Fruit fly (Drosophila melanogaster) whole organism, embryonic: Measurements from ENCODE around the gene CG17329.
A peak's percentile ranks its signal among the peaks of the same experiment; 100 is the strongest.

Experiments used
- Atf3 ChIP-seq: fragments of 200-800 bp; sonication (Bioruptor generic); optimal IDR thresholded peaks from 3 replicates; lab custom pipeline; 2016; ENCODE audit warnings: missing biosample characterization, missing genetic modification characterization
- Awh ChIP-seq: fragments of 200-800 bp; sonication (Bioruptor generic); IDR thresholded peaks from 2 replicates; pipeline ENCODE4, ENCODE4 v1.3.6; 2022; ENCODE audit warnings: missing biosample characterization, missing genetic modification characterization
- B-H1 ChIP-seq: fragments of 200-800 bp; sonication (Bioruptor generic); IDR thresholded peaks from 3 replicates; pipeline ENCODE4 v1.3.6; 2022; ENCODE audit warnings: missing biosample characterization, missing genetic modification characterization
- Bteb2 ChIP-seq: fragments of 200-800 bp; sonication (Bioruptor generic); optimal IDR thresholded peaks from 2 replicates; lab custom pipeline; 2016; ENCODE audit warnings: missing biosample characterization, missing genetic modification characterization
- CG11456 ChIP-seq: fragments of 200-800 bp; sonication (Bioruptor generic); IDR thresholded peaks from 3 replicates; pipeline ENCODE4 v1.3.6; 2022; ENCODE audit warnings: missing biosample characterization, missing genetic modification characterization
- CG12155 ChIP-seq: fragments of 200-800 bp; sonication (Bioruptor generic); optimal IDR thresholded peaks from 3 replicates; lab custom pipeline; 2016; ENCODE audit warnings: missing biosample characterization, missing genetic modification characterization
- CG12744 ChIP-seq: fragments of 200-800 bp; sonication (Bioruptor generic); optimal IDR thresholded peaks from 2 replicates; lab custom pipeline; 2016; ENCODE audit warnings: missing biosample characterization, missing genetic modification characterization
- CG13123 ChIP-seq: fragments of 200-800 bp; sonication (Bioruptor generic); optimal IDR thresholded peaks from 2 replicates; lab custom pipeline; 2016; ENCODE audit warnings: missing biosample characterization, missing genetic modification characterization
- CG13775 ChIP-seq: fragments of 200-800 bp; sonication (Bioruptor generic); optimal IDR thresholded peaks from 3 replicates; lab custom pipeline; 2017; ENCODE audit warnings: missing biosample characterization, mild to moderate bottlenecking, missing genetic modification characterization
- CG14014 ChIP-seq: fragments of 200-800 bp; sonication (Bioruptor generic); IDR thresholded peaks from 2 replicates; pipeline ENCODE4 v1.3.6; 2022; ENCODE audit warnings: missing biosample characterization, missing genetic modification characterization
- CG1529 ChIP-seq: fragments of 200-800 bp; sonication (Bioruptor generic); optimal IDR thresholded peaks from 3 replicates; lab custom pipeline; 2018; ENCODE audit warnings: missing biosample characterization, missing genetic modification characterization
- CG15696 ChIP-seq: fragments of 200-800 bp; sonication (Bioruptor generic); optimal IDR thresholded peaks from 2 replicates; lab custom pipeline; 2019; ENCODE audit warnings: missing biosample characterization, mild to moderate bottlenecking, missing genetic modification characterization, moderate library complexity
- CG18476 ChIP-seq: fragments of 200-800 bp; sonication (Bioruptor generic); optimal IDR thresholded peaks from 2 replicates; lab custom pipeline; 2016; ENCODE audit warnings: missing biosample characterization, mild to moderate bottlenecking, missing genetic modification characterization
- CG4617 ChIP-seq: fragments of 200-800 bp; sonication (Bioruptor generic); optimal IDR thresholded peaks from 3 replicates; lab custom pipeline; 2016; ENCODE audit warnings: missing biosample characterization, missing genetic modification characterization, borderline replicate concordance
- CG4730 ChIP-seq: fragments of 200-800 bp; sonication (Bioruptor generic); IDR thresholded peaks from 2 replicates; pipeline ENCODE4 v1.3.6; 2022; ENCODE audit warnings: missing biosample characterization, missing genetic modification characterization
- CG6175 ChIP-seq: fragments of 200-800 bp; sonication (Bioruptor generic); IDR thresholded peaks from 3 replicates; pipeline ENCODE4 v1.3.6; 2022; ENCODE audit warnings: missing biosample characterization, missing genetic modification characterization
- CG6689 ChIP-seq: fragments of 200-800 bp; sonication (Bioruptor generic); IDR thresholded peaks from 2 replicates; pipeline ENCODE4 v1.3.6; 2022; ENCODE audit warnings: missing biosample characterization, missing genetic modification characterization
- CG7963 ChIP-seq: fragments of 200-800 bp; sonication (Bioruptor generic); IDR thresholded peaks from 3 replicates; pipeline ENCODE4 v1.3.6; 2022; ENCODE audit warnings: missing biosample characterization, missing genetic modification characterization; ENCODE audit not compliant: partially characterized antibody
- CG9876 ChIP-seq: fragments of 200-800 bp; sonication (Bioruptor generic); optimal IDR thresholded peaks from 2 replicates; lab custom pipeline; 2016; ENCODE audit warnings: missing biosample characterization, missing genetic modification characterization
- Dad ChIP-seq: fragments of 200-800 bp; sonication (Bioruptor generic); optimal IDR thresholded peaks from 3 replicates; lab custom pipeline; 2016; ENCODE audit warnings: missing biosample characterization, missing genetic modification characterization
- Dp ChIP-seq: fragments of 200-800 bp; sonication (Bioruptor generic); optimal IDR thresholded peaks from 2 replicates; lab custom pipeline; 2018; ENCODE audit warnings: missing biosample characterization, mild to moderate bottlenecking, missing genetic modification characterization, moderate library complexity
- Fer1 ChIP-seq: fragments of 200-800 bp; sonication (Bioruptor generic); optimal IDR thresholded peaks from 2 replicates; lab custom pipeline; 2017; ENCODE audit warnings: missing biosample characterization, mild to moderate bottlenecking, missing genetic modification characterization
- Hey ChIP-seq: fragments of 200-800 bp; sonication (Bioruptor generic); optimal IDR thresholded peaks from 3 replicates; lab custom pipeline; 2018; ENCODE audit warnings: missing biosample characterization, mild to moderate bottlenecking, missing genetic modification characterization
- Hr51 ChIP-seq, 2 experiments: fragments of 200-800 bp; sonication (Bioruptor generic); optimal IDR thresholded peaks; 2 replicates in 1 of 2; 3 replicates in 1 of 2; lab custom pipeline; 2016 to 2018; ENCODE audit warnings: missing biosample characterization in 2 of 2, missing genetic modification characterization in 2 of 2, mild to moderate bottlenecking in 1 of 2, moderate library complexity in 1 of 2
- Hr78 ChIP-seq, 2 experiments: fragments of 200-800 bp in 1 of 2; fragments of >200 bp in 1 of 2; sonication (Bioruptor generic) in 1 of 2; optimal IDR thresholded peaks; 2 replicates each; lab custom pipeline; 2017 to 2019; ENCODE audit warnings: missing biosample characterization in 2 of 2, missing genetic modification characterization in 2 of 2, mild to moderate bottlenecking in 1 of 2, moderate library complexity in 1 of 2
- NC2β ChIP-seq: fragments of 200-800 bp; sonication (Bioruptor generic); optimal IDR thresholded peaks from 2 replicates; lab custom pipeline; 2016; ENCODE audit warnings: missing biosample characterization, missing genetic modification characterization
- NFAT ChIP-seq: fragments of 200-800 bp; sonication (Bioruptor generic); IDR thresholded peaks from 2 replicates; pipeline ENCODE4 v1.3.6; 2022; ENCODE audit warnings: missing biosample characterization, missing genetic modification characterization
- Ptx1 ChIP-seq: fragments of 200-800 bp; sonication (Bioruptor generic); IDR thresholded peaks from 2 replicates; pipeline ENCODE4 v1.3.6; 2022; ENCODE audit warnings: missing biosample characterization, missing genetic modification characterization
- Rfx ChIP-seq: fragments of 200-800 bp; sonication (Bioruptor generic); IDR thresholded peaks from 2 replicates; pipeline ENCODE4 v1.3.6; 2022; ENCODE audit warnings: missing biosample characterization, missing genetic modification characterization
- Rx ChIP-seq: fragments of 200-800 bp; sonication (Bioruptor generic); IDR thresholded peaks from 2 replicates; pipeline ENCODE4 v1.3.6; 2022; ENCODE audit warnings: missing biosample characterization, missing genetic modification characterization
- Sin3A ChIP-seq: fragments of >200 bp; optimal IDR thresholded peaks from 2 replicates; lab custom pipeline; 2018
- Spps ChIP-seq: fragments of 200-800 bp; sonication (Bioruptor generic); optimal IDR thresholded peaks from 2 replicates; lab custom pipeline; 2018; ENCODE audit warnings: missing biosample characterization, mild to moderate bottlenecking, missing genetic modification characterization
- Taf1 ChIP-seq: fragments of 200-800 bp; sonication (Bioruptor generic); IDR thresholded peaks from 2 replicates; pipeline ENCODE4 v1.3.6; 2022; ENCODE audit warnings: missing biosample characterization, missing genetic modification characterization
- Vsx1 ChIP-seq: fragments of 200-800 bp; sonication (Bioruptor generic); optimal IDR thresholded peaks from 2 replicates; lab custom pipeline; 2017; ENCODE audit warnings: missing biosample characterization, mild to moderate bottlenecking, missing genetic modification characterization, missing genetic modification reagents
- ab ChIP-seq: fragments of 200-800 bp; sonication (Bioruptor generic); optimal IDR thresholded peaks from 2 replicates; lab custom pipeline; 2016; ENCODE audit warnings: missing biosample characterization, missing genetic modification characterization
- al ChIP-seq: fragments of 200-800 bp; sonication (Bioruptor generic); IDR thresholded peaks from 2 replicates; pipeline ENCODE4 v1.3.6; 2022; ENCODE audit warnings: missing biosample characterization, missing genetic modification characterization
- bsh ChIP-seq, 2 experiments: fragments of 200-800 bp; sonication (Bioruptor generic); optimal IDR thresholded peaks; 2 replicates each; lab custom pipeline; 2017 to 2018; ENCODE audit warnings: mild to moderate bottlenecking in 2 of 2, missing biosample characterization in 2 of 2, missing genetic modification characterization in 2 of 2, moderate library complexity in 1 of 2
- cad ChIP-seq: fragments of >200 bp; optimal IDR thresholded peaks from 2 replicates; lab custom pipeline; 2017; ENCODE audit warnings: missing biosample characterization, missing genetic modification characterization
- cg ChIP-seq: fragments of 200-800 bp; sonication (Bioruptor generic); optimal IDR thresholded peaks from 3 replicates; lab custom pipeline; 2019; ENCODE audit warnings: missing biosample characterization, mild to moderate bottlenecking, missing genetic modification characterization, moderate library complexity
- danr ChIP-seq: fragments of 200-800 bp; sonication (Bioruptor generic); IDR thresholded peaks from 2 replicates; pipeline ENCODE4 v1.3.6; 2022; ENCODE audit warnings: missing biosample characterization, missing genetic modification characterization
- dmrt99B ChIP-seq: fragments of 200-800 bp; sonication (Bioruptor generic); optimal IDR thresholded peaks from 2 replicates; lab custom pipeline; 2018; ENCODE audit warnings: missing biosample characterization, mild to moderate bottlenecking, missing genetic modification characterization, moderate library complexity
- emc ChIP-seq: fragments of 200-800 bp; sonication (Bioruptor generic); optimal IDR thresholded peaks from 2 replicates; lab custom pipeline; 2016; ENCODE audit warnings: missing biosample characterization, missing genetic modification characterization
- grau ChIP-seq: fragments of 200-800 bp; optimal IDR thresholded peaks from 3 replicates; lab custom pipeline; 2019; ENCODE audit warnings: missing biosample characterization, mild to moderate bottlenecking, missing genetic modification characterization, moderate library complexity
- grn ChIP-seq: fragments of 200-800 bp; sonication (Bioruptor generic); optimal IDR thresholded peaks from 3 replicates; lab custom pipeline; 2017; ENCODE audit warnings: missing biosample characterization, missing genetic modification characterization
- jing ChIP-seq: fragments of 200-800 bp; sonication (Bioruptor generic); optimal IDR thresholded peaks from 2 replicates; lab custom pipeline; 2018; ENCODE audit warnings: missing biosample characterization, mild to moderate bottlenecking, missing genetic modification characterization
- mirr ChIP-seq: fragments of 200-800 bp; sonication (Bioruptor generic); optimal IDR thresholded peaks from 3 replicates; lab custom pipeline; 2018; ENCODE audit warnings: missing biosample characterization, mild to moderate bottlenecking, missing genetic modification characterization
- p53 ChIP-seq: fragments of 200-800 bp; sonication (Bioruptor generic); optimal IDR thresholded peaks from 2 replicates; lab custom pipeline; 2016; ENCODE audit warnings: missing biosample characterization, missing genetic modification characterization
- pnt ChIP-seq: fragments of 200-800 bp; sonication (Bioruptor generic); optimal IDR thresholded peaks from 3 replicates; lab custom pipeline; 2016; ENCODE audit warnings: missing biosample characterization, missing genetic modification characterization
- rib ChIP-seq: fragments of 200-800 bp; sonication (Bioruptor generic); IDR thresholded peaks from 2 replicates; pipeline ENCODE4 v1.3.6; 2022; ENCODE audit warnings: missing biosample characterization, missing genetic modification characterization
- sens-2 ChIP-seq: fragments of 200-800 bp; sonication (Bioruptor generic); IDR thresholded peaks from 2 replicates; pipeline ENCODE4 v1.3.6; 2022; ENCODE audit warnings: missing biosample characterization, missing genetic modification characterization
- toy ChIP-seq: fragments of 200-800 bp; sonication (Bioruptor generic); IDR thresholded peaks from 2 replicates; pipeline ENCODE4 v1.3.6; 2022; ENCODE audit warnings: missing biosample characterization, missing genetic modification characterization
- vvl ChIP-seq: fragments of 200-800 bp; sonication (Bioruptor generic); IDR thresholded peaks from 2 replicates; pipeline ENCODE4 v1.3.6; 2022; ENCODE audit warnings: missing biosample characterization, missing genetic modification characterization

The CG17329 gene

DNA sequence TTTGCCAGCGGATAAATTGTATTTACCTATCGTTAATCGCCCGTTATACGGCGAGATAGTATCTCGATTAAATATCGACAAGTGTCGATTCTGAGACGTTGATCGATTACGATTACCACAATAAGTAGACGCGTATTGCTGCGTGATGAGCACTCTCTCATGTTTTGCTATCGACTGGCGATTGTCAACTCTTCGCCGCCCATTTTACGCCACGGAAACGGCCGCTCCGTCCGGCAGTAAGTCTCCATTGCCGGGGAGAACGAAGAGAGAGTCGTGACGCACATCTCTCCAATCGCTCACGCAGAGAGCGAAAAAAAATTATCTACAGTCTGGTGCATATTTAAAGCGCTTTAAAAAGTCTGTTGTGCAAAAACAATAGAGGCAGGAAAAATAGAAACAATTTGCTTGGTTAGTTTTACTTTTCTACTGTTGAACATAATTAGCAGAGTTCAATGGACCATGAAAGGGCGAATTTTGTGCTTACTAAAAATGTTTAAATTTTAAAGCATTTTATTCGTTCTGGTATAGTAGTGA is 39.4 kb upstream of the CG17329 start, which contains the start of gene CG46309 (continued):
- TF ChIP-seq Bteb2 (GFP tag; lab: Kevin White, UChicago) (peak; percentile 69), emc (GFP tag; lab: Kevin White, UChicago) (no peak), CG18476 (peak; percentile 19), p53 (peak; percentile 25), CG4730 (GFP tag; lab: Robert Waterston, UW) (no peak), grau (tag; lab: Kevin White, UChicago) (peak; percentile 60), grn (GFP tag; lab: Kevin White, UChicago) (peak; percentile 79), CG14014 (GFP tag; lab: Robert Waterston, UW) (no peak; the same call in 1 of the 2 replicates), B-H1 (no peak), CG12744 (GFP tag; lab: Kevin White, UChicago) (no peak), bsh (GFP tag; optimal IDR thresholded peaks at IDR 0.05; lab: Kevin White, UChicago) (no peak), Rfx (GFP tag; lab: Robert Waterston, UW) (no peak; the same call in 1 of the 2 replicates), mirr (GFP tag; lab: Kevin White, UChicago) (no peak), Vsx1 (GFP tag; lab: Kevin White, UChicago) (peak; percentile 2), Hey (no peak), Spps (tag; lab: Kevin White, UChicago) (no peak), jing (no peak), CG9876 (GFP tag; lab: Kevin White, UChicago) (no peak), CG6175 (no peak), CG13123 (GFP tag; lab: Kevin White, UChicago) (no peak), CG1529 (GFP tag; lab: Kevin White, UChicago) (no peak), ab (GFP tag; lab: Kevin White, UChicago) (no peak), toy (GFP tag; lab: Robert Waterston, UW) (no peak), Rx (no peak), Dp (GFP tag; lab: Kevin White, UChicago) (peak; percentile 2), sens-2 (GFP tag; lab: Robert Waterston, UW) (no peak), NC2β (GFP tag; lab: Kevin White, UChicago) (no peak), CG6689 (GFP tag; lab: Robert Waterston, UW) (no peak), CG12155 (GFP tag; lab: Kevin White, UChicago) (peak; percentile 35), al (GFP tag; lab: Robert Waterston, UW) (no peak), NFAT (GFP tag; lab: Robert Waterston, UW) (no peak), CG4617 (GFP tag; lab: Kevin White, UChicago) (no peak), danr (no peak), vvl (GFP tag; lab: Robert Waterston, UW) (no peak), Awh (no peak), Sin3A (lab: Kevin White, UChicago) (no peak), cg (GFP tag; lab: Kevin White, UChicago) (no peak), CG13775 (no peak), Hr51 (GFP tag; optimal IDR thresholded peaks at IDR 0.05; lab: Kevin White, UChicago) (peak in 1 of 2 experiments; percentile 31), Dad (no peak), Taf1 (GFP tag; lab: Robert Waterston, UW) (peak; percentile 30; the same call in 1 of the 2 replicates), cad (GFP tag; lab: Kevin White, UChicago) (no peak), Atf3 (no peak), dmrt99B (tag; lab: Kevin White, UChicago) (no peak), rib (GFP tag; lab: Robert Waterston, UW) (no peak), CG11456 (GFP tag; lab: Robert Waterston, UW) (no peak), CG15696 (tag; lab: Kevin White, UChicago) (no peak), pnt (GFP tag; lab: Kevin White, UChicago) (no peak), Fer1 (GFP tag; lab: Kevin White, UChicago) (peak; percentile 43), Ptx1 (GFP tag; lab: Robert Waterston, UW) (no peak), CG7963 (GFP tag; lab: Robert Waterston, UW) (peak; percentile 89), Hr78 (GFP tag; optimal IDR thresholded peaks at IDR 0.05; lab: Kevin White, UChicago) (no peak)
